Worm (Caenorhabditis elegans) whole organism, L3 larva: ENCODE data around the gene F59B2.15.

Experiments
- R02D3.7 ChIP-seq: fragments of 150-350 bp; optimal IDR thresholded peaks from 2 replicates; lab custom pipeline; 2014; ENCODE audit warnings: missing biosample characterization, missing genetic modification characterization
- ZK546.5 ChIP-seq: sonication (generic microtip); optimal IDR thresholded peaks from 2 replicates; lab custom pipeline; 2017; ENCODE audit warnings: missing biosample characterization, missing genetic modification characterization
- aly-2 ChIP-seq: fragments of 150-350 bp; optimal IDR thresholded peaks from 2 replicates; lab custom pipeline; 2014; ENCODE audit warnings: missing biosample characterization, missing genetic modification characterization
- ama-1 ChIP-seq: fragments of 150-350 bp; optimal IDR thresholded peaks from 2 replicates; lab custom pipeline; 2018
- ceh-16 ChIP-seq: sonication (generic microtip); optimal IDR thresholded peaks from 2 replicates; lab custom pipeline; 2017; ENCODE audit warnings: missing biosample characterization, missing genetic modification characterization
- ceh-9 ChIP-seq: sonication (generic microtip); optimal IDR thresholded peaks from 2 replicates; lab custom pipeline; 2018; ENCODE audit warnings: missing biosample characterization, missing genetic modification characterization
- daf-12 ChIP-seq: fragments of 150-350 bp; optimal IDR thresholded peaks from 2 replicates; lab custom pipeline; 2014; ENCODE audit warnings: missing biosample characterization, missing genetic modification reagents, missing genetic modification characterization
- egl-27 ChIP-seq: sonication (generic microtip); optimal IDR thresholded peaks from 4 replicates; lab custom pipeline; 2017; ENCODE audit warnings: missing biosample characterization, missing genetic modification reagents, missing genetic modification characterization
- elt-1 ChIP-seq: fragments of 150-350 bp; optimal IDR thresholded peaks from 2 replicates; lab custom pipeline; 2014; ENCODE audit warnings: missing biosample characterization, missing genetic modification characterization
- elt-2 ChIP-seq: sonication (generic microtip); optimal IDR thresholded peaks from 2 replicates; lab custom pipeline; 2016; ENCODE audit warnings: missing genetic modification reagents, mild to moderate bottlenecking, missing genetic modification characterization, missing compliant biosample characterization
- eor-1 ChIP-seq, 2 experiments: fragments of 150-350 bp; optimal IDR thresholded peaks; 2 replicates each; lab custom pipeline; 2014 to 2018; ENCODE audit warnings: missing biosample characterization in 2 of 2, missing genetic modification characterization in 2 of 2
- fkh-10 ChIP-seq: sonication (generic microtip); optimal IDR thresholded peaks from 2 replicates; lab custom pipeline; 2017; ENCODE audit warnings: missing biosample characterization, missing genetic modification reagents, missing genetic modification characterization
- fos-1 ChIP-seq: fragments of 150-350 bp; optimal IDR thresholded peaks from 2 replicates; lab custom pipeline; 2014; ENCODE audit warnings: missing biosample characterization, missing genetic modification characterization
- hmg-11 ChIP-seq: sonication (generic microtip); optimal IDR thresholded peaks from 2 replicates; lab custom pipeline; 2016; ENCODE audit warnings: missing genetic modification characterization, missing compliant biosample characterization
- jun-1 ChIP-seq: fragments of 150-350 bp; optimal IDR thresholded peaks from 2 replicates; lab custom pipeline; 2014; ENCODE audit warnings: missing biosample characterization, missing genetic modification reagents, missing genetic modification characterization
- lin-15B ChIP-seq: fragments of 150-350 bp; optimal IDR thresholded peaks from 2 replicates; lab custom pipeline; 2014; ENCODE audit warnings: missing biosample characterization, missing genetic modification characterization
- lin-39 ChIP-seq: fragments of 150-350 bp; optimal IDR thresholded peaks from 2 replicates; lab custom pipeline; 2018; ENCODE audit warnings: missing biosample characterization, missing genetic modification reagents, missing genetic modification characterization
- lsy-12 ChIP-seq: sonication (generic microtip); optimal IDR thresholded peaks from 2 replicates; lab custom pipeline; 2016; ENCODE audit warnings: mild to moderate bottlenecking, missing genetic modification characterization, missing compliant biosample characterization
- mml-1 ChIP-seq: fragments of 150-350 bp; sonication (generic microtip); optimal IDR thresholded peaks from 3 replicates; lab custom pipeline; 2014; ENCODE audit warnings: missing biosample characterization, missing genetic modification characterization
- nfya-1 ChIP-seq: sonication (generic microtip); optimal IDR thresholded peaks from 2 replicates; lab custom pipeline; 2017; ENCODE audit warnings: missing genetic modification characterization, mild to moderate bottlenecking, missing compliant biosample characterization, antibody characterized with exemption, moderate library complexity; ENCODE audit not compliant: insufficient read depth
- nhr-11 ChIP-seq: fragments of 150-350 bp; optimal IDR thresholded peaks from 2 replicates; lab custom pipeline; 2014; ENCODE audit warnings: missing biosample characterization, missing genetic modification characterization
- nhr-12 ChIP-seq: fragments of 150-350 bp; optimal IDR thresholded peaks from 2 replicates; lab custom pipeline; 2014; ENCODE audit warnings: missing biosample characterization, missing genetic modification characterization
- nhr-23 ChIP-seq: fragments of 150-350 bp; optimal IDR thresholded peaks from 2 replicates; lab custom pipeline; 2014; ENCODE audit warnings: missing biosample characterization, missing genetic modification reagents, missing genetic modification characterization
- nhr-237 ChIP-seq: fragments of 150-350 bp; optimal IDR thresholded peaks from 2 replicates; lab custom pipeline; 2014; ENCODE audit warnings: missing biosample characterization, missing genetic modification characterization
- nhr-25 ChIP-seq: sonication (generic microtip); optimal IDR thresholded peaks from 2 replicates; lab custom pipeline; 2017; ENCODE audit warnings: missing biosample characterization, missing genetic modification characterization
- nhr-28 ChIP-seq: fragments of 150-350 bp; optimal IDR thresholded peaks from 2 replicates; lab custom pipeline; 2014; ENCODE audit warnings: missing biosample characterization, missing genetic modification characterization
- nhr-67 ChIP-seq: fragments of 150-350 bp; optimal IDR thresholded peaks from 2 replicates; lab custom pipeline; 2014; ENCODE audit warnings: missing biosample characterization, missing genetic modification characterization
- nhr-76 ChIP-seq: fragments of 150-350 bp; sonication (generic microtip); optimal IDR thresholded peaks from 5 replicates; lab custom pipeline; 2014; ENCODE audit warnings: missing biosample characterization, missing genetic modification characterization
- pha-4 ChIP-seq: fragments of 150-350 bp; optimal IDR thresholded peaks from 2 replicates; lab custom pipeline; 2014; ENCODE audit warnings: missing biosample characterization, missing genetic modification reagents, missing genetic modification characterization
- pqm-1 ChIP-seq: fragments of 150-350 bp; optimal IDR thresholded peaks from 2 replicates; lab custom pipeline; 2017; ENCODE audit warnings: missing biosample characterization, missing genetic modification characterization, inconsistent platforms
- sea-2 ChIP-seq: fragments of 150-350 bp; sonication (generic microtip); optimal IDR thresholded peaks from 4 replicates; lab custom pipeline; 2014; ENCODE audit warnings: missing biosample characterization, missing genetic modification reagents, missing genetic modification characterization
- tbx-2 ChIP-seq: sonication (generic microtip); optimal IDR thresholded peaks from 2 replicates; lab custom pipeline; 2016; ENCODE audit warnings: mild to moderate bottlenecking, missing genetic modification characterization, missing compliant biosample characterization
- unc-39 ChIP-seq: sonication (generic microtip); optimal IDR thresholded peaks from 4 replicates; lab custom pipeline; 2017; ENCODE audit warnings: missing biosample characterization, missing genetic modification characterization
- unc-62 ChIP-seq: fragments of 150-350 bp; sonication (generic microtip); optimal IDR thresholded peaks from 4 replicates; lab custom pipeline; 2014; ENCODE audit warnings: missing biosample characterization, missing genetic modification reagents, missing genetic modification characterization
- zag-1 ChIP-seq: fragments of 150-350 bp; optimal IDR thresholded peaks from 2 replicates; lab custom pipeline; 2014; ENCODE audit warnings: missing biosample characterization, missing genetic modification characterization
- ztf-4 ChIP-seq: fragments of 150-350 bp; optimal IDR thresholded peaks from 2 replicates; lab custom pipeline; 2014; ENCODE audit warnings: missing biosample characterization, missing genetic modification characterization

F59B2.15 gene

DNA sequence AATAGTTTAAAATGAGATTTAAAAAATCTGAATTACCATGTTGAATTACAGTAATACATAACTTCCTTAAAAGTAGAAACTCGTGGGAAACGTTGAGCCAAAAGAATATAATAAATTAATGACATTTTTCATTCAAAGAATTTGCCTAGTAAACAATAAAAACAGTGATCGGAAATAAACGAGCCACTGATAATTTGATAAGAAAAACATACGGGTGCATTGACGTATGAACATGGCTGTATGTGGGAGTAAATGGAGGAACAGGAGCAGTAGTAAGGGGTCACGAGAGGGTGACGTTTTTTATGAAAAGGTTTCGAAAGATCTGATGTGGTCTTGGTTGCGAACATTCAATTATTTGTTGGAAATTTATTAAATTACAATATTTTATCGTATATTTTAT is 28.4 kb upstream of the F59B2.15 start:
- TF ChIP-seq elt-2 (tag; lab: Kevin White, UChicago) (peak; percentile 60), pqm-1 (peak; percentile 11), nhr-23 (tag; lab: Kevin White, UChicago) (no peak), mml-1 (tag; lab: Kevin White, UChicago) (no peak)

DNA sequence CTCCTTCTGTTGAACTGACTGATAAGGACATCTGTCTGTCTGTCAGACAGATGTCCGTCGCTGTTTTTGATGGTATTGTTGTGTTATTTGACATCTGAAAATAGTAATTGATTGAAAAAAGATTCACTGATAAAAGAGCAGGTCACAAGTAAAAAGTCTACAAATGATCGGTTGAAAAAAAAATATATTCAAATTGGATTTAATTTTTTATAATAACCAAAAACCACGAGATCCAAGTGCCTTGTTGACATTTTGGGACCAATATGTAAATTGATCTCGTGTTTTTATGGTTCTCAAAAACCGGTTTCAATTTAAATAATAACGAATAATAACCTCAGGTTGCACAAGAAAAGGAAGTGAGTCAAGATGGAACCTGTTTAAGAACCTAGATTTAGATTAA is 24.5 kb upstream of the F59B2.15 start, which contains the start of gene F59B2.13:
Gene F59B2.13, minus strand, starts transcription at position 101 of the 400 bp plus-strand sequence.
- TF ChIP-seq zag-1 (tag; lab: Kevin White, UChicago): no peak
- no peak for TF ChIP-seq sea-2 (GFP tag; lab: Kevin White, UChicago)
- no peak for TF ChIP-seq nhr-12 (tag; lab: Kevin White, UChicago)
- TF ChIP-seq pha-4 (tag; lab: Kevin White, UChicago): no peak
- TF ChIP-seq ceh-16 (tag; lab: Kevin White, UChicago): no peak
- no peak for TF ChIP-seq daf-12
- TF ChIP-seq nhr-25 (tag; lab: Kevin White, UChicago): no peak
- TF ChIP-seq eor-1 (tag; optimal IDR thresholded peaks at IDR 0.05; lab: Kevin White, UChicago): no peak
- TF ChIP-seq aly-2: no peak
- TF ChIP-seq egl-27 (tag; lab: Kevin White, UChicago): no peak
- TF ChIP-seq jun-1 (tag; lab: Kevin White, UChicago): no peak
- no peak for TF ChIP-seq ztf-4
- TF ChIP-seq unc-62: no peak
- no peak for TF ChIP-seq R02D3.7 (tag; lab: Kevin White, UChicago)
- TF ChIP-seq lin-15B (tag; lab: Kevin White, UChicago): no peak
- TF ChIP-seq unc-39 (tag; lab: Kevin White, UChicago): no peak
- no peak for TF ChIP-seq hmg-11 (tag; lab: Kevin White, UChicago)
- TF ChIP-seq, all 47 proteins: peak for 0

ce11 chrIII:9023601-9024000 is 21.2 kb upstream of the F59B2.15 start:
- TF ChIP-seq nhr-28 (tag; lab: Kevin White, UChicago): no peak
- no peak for TF ChIP-seq pqm-1
- TF ChIP-seq jun-1 (tag; lab: Kevin White, UChicago): no peak
- no peak for TF ChIP-seq hmg-11 (tag; lab: Kevin White, UChicago)
- no peak for TF ChIP-seq nhr-76 (tag; lab: Kevin White, UChicago)
- TF ChIP-seq nhr-67 (tag; lab: Kevin White, UChicago): no peak
- no peak for TF ChIP-seq nhr-25 (tag; lab: Kevin White, UChicago)
- TF ChIP-seq daf-12: no peak
- TF ChIP-seq nhr-11 (tag; lab: Kevin White, UChicago): no peak
- no peak for TF ChIP-seq unc-62
- no peak for TF ChIP-seq fkh-10 (GFP tag; lab: Kevin White, UChicago)
- TF ChIP-seq ztf-4: no peak
- no peak for TF ChIP-seq zag-1 (tag; lab: Kevin White, UChicago)
- no peak for TF ChIP-seq fos-1
- no peak for TF ChIP-seq lsy-12 (tag; lab: Kevin White, UChicago)
- no peak for TF ChIP-seq nfya-1 (tag; lab: Kevin White, UChicago)

DNA sequence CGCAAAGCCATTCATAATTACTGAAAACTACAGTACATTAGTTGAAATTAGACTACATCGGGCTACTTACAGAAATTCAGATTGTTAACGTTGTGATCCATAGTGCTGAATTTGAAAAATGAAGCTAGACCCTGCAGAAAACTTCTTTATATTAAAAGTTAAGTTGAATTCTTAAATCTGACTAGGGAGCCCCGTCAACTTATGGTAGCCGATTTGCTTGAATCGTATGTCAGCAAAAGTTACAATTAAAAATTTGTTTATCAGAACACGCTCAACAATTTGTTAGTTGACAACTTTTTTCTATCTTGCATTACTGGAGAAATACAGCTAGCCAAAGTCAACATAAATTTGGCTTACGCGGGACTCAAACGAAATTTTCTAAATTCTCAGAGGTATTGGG is 20.1 kb upstream of the F59B2.15 start, which contains the start of gene F59B2.14:
Gene F59B2.14, minus strand, starts transcription at position 101 of the 400 bp plus-strand sequence.
- TF ChIP-seq nhr-25 (tag; lab: Kevin White, UChicago) (no peak), ceh-9 (tag; lab: Kevin White, UChicago) (no peak), pha-4 (tag; lab: Kevin White, UChicago) (no peak), ama-1 (lab: Kevin White, UChicago) (no peak), nfya-1 (tag; lab: Kevin White, UChicago) (no peak), sea-2 (GFP tag; lab: Kevin White, UChicago) (no peak), nhr-237 (tag; lab: Kevin White, UChicago) (no peak), hmg-11 (tag; lab: Kevin White, UChicago) (no peak), elt-1 (tag; lab: Kevin White, UChicago) (no peak), ZK546.5 (tag; lab: Kevin White, UChicago) (no peak), tbx-2 (tag; lab: Kevin White, UChicago) (no peak), lin-39 (tag; lab: Kevin White, UChicago) (no peak)
